Fruit fly (Drosophila melanogaster) whole organism, wandering third instar larva: ENCODE measurements around the gene Or92a.

Experiments
- Abd-B ChIP-seq: fragments of >200 bp; optimal IDR thresholded peaks from 2 replicates; lab custom pipeline; 2017; ENCODE audit warnings: missing biosample characterization, missing genetic modification characterization
- CG32264 ChIP-seq: fragments of 200-800 bp; sonication (Bioruptor generic); optimal IDR thresholded peaks from 2 replicates; lab custom pipeline; 2016; ENCODE audit warnings: missing biosample characterization, missing genetic modification characterization
- CG9705 ChIP-seq: fragments of 200-800 bp; sonication (Bioruptor generic); optimal IDR thresholded peaks from 2 replicates; lab custom pipeline; 2018; ENCODE audit warnings: missing biosample characterization, mild to moderate bottlenecking, missing genetic modification characterization
- CrebA ChIP-seq: fragments of 200-800 bp; sonication (Bioruptor generic); optimal IDR thresholded peaks from 2 replicates; lab custom pipeline; 2016; ENCODE audit warnings: missing biosample characterization, mild to moderate bottlenecking, missing genetic modification characterization, borderline replicate concordance
- Dfd ChIP-seq: fragments of >200 bp; optimal IDR thresholded peaks from 2 replicates; lab custom pipeline; 2017; ENCODE audit warnings: missing biosample characterization, missing genetic modification characterization
- Dif ChIP-seq: fragments of 200-275, 200-300 bp; sonication (Bioruptor generic); optimal IDR thresholded peaks from 2 replicates; lab custom pipeline; 2018; ENCODE audit warnings: missing biosample characterization, missing genetic modification characterization; ENCODE audit not compliant: partially characterized antibody
- GATAd ChIP-seq: sonication (Bioruptor generic); optimal IDR thresholded peaks from 2 replicates; lab custom pipeline; 2016; ENCODE audit warnings: missing biosample characterization, missing genetic modification characterization
- HLH106 ChIP-seq: fragments of 200-800 bp; optimal IDR thresholded peaks from 3 replicates; lab custom pipeline; 2019; ENCODE audit warnings: missing biosample characterization, mild to moderate bottlenecking, missing genetic modification characterization, moderate library complexity
- Hnf4 ChIP-seq: fragments of 200-800 bp; sonication (Bioruptor generic); optimal IDR thresholded peaks from 2 replicates; lab custom pipeline; 2016; ENCODE audit warnings: missing biosample characterization, mild to moderate bottlenecking, missing genetic modification characterization
- Hr78 ChIP-seq: fragments of >200 bp; optimal IDR thresholded peaks from 2 replicates; lab custom pipeline; 2017; ENCODE audit warnings: missing biosample characterization, missing genetic modification characterization
- Hr83 ChIP-seq: fragments of 200-300 bp; sonication (Bioruptor generic); optimal IDR thresholded peaks from 2 replicates; lab custom pipeline; 2016; ENCODE audit warnings: missing biosample characterization, mild to moderate bottlenecking, missing genetic modification characterization, moderate library complexity; ENCODE audit not compliant: poor library complexity, severe bottlenecking
- Jra ChIP-seq: sonication (Bioruptor generic); optimal IDR thresholded peaks from 2 replicates; lab custom pipeline; 2016; ENCODE audit warnings: missing biosample characterization, missing genetic modification characterization
- Mio ChIP-seq: sonication (Bioruptor generic); optimal IDR thresholded peaks from 2 replicates; lab custom pipeline; 2016; ENCODE audit warnings: missing biosample characterization, missing genetic modification characterization
- Myc ChIP-seq: fragments of >200 bp; optimal IDR thresholded peaks from 2 replicates; lab custom pipeline; 2017
- N ChIP-seq: fragments of >200 bp; optimal IDR thresholded peaks from 2 replicates; lab custom pipeline; 2018; ENCODE audit warnings: missing biosample characterization, missing external identifiers, missing genetic modification characterization
- OdsH ChIP-seq: fragments of 200-800 bp; sonication (Bioruptor generic); optimal IDR thresholded peaks from 2 replicates; lab custom pipeline; 2016; ENCODE audit warnings: missing biosample characterization, mild to moderate bottlenecking, missing genetic modification characterization
- Rel ChIP-seq, 2 experiments: fragments of 200-800 bp; sonication (Bioruptor generic) in 1 of 2; optimal IDR thresholded peaks; 2 replicates in 1 of 2; 3 replicates in 1 of 2; lab custom pipeline; 2016 to 2019; ENCODE audit warnings: mild to moderate bottlenecking in 2 of 2, missing biosample characterization in 2 of 2, missing genetic modification characterization in 2 of 2, moderate library complexity in 1 of 2
- Sp1 ChIP-seq: fragments of 200-800 bp; sonication (Bioruptor generic); optimal IDR thresholded peaks from 3 replicates; lab custom pipeline; 2019; ENCODE audit warnings: missing biosample characterization, mild to moderate bottlenecking, missing genetic modification characterization, moderate library complexity
- Vsx2 ChIP-seq: fragments of 200-300, 225-300 bp; sonication (Bioruptor generic); optimal IDR thresholded peaks from 2 replicates; lab custom pipeline; 2018; ENCODE audit warnings: missing biosample characterization, missing genetic modification characterization; ENCODE audit not compliant: partially characterized antibody
- br ChIP-seq: fragments of 200-800 bp; sonication (Bioruptor generic); optimal IDR thresholded peaks from 2 replicates; lab custom pipeline; 2016; ENCODE audit warnings: missing biosample characterization, missing genetic modification characterization
- brk ChIP-seq: fragments of 200-800 bp; sonication (Bioruptor generic); optimal IDR thresholded peaks from 2 replicates; lab custom pipeline; 2016; ENCODE audit warnings: missing biosample characterization, mild to moderate bottlenecking, missing genetic modification characterization
- dl ChIP-seq, 2 experiments: fragments of 175-275, 200-275 bp in 1 of 2; fragments of 200-275 bp in 1 of 2; sonication (Bioruptor generic); optimal IDR thresholded peaks; lab custom pipeline; 2018; ENCODE audit warnings: mild to moderate bottlenecking in 2 of 2, missing biosample characterization in 2 of 2, missing genetic modification characterization in 2 of 2, moderate library complexity in 2 of 2; ENCODE audit not compliant: partially characterized antibody in 2 of 2, insufficient read depth in 1 of 2
- dmrt93B ChIP-seq: fragments of 200-800 bp; sonication (Bioruptor generic); optimal IDR thresholded peaks from 2 replicates; lab custom pipeline; 2018; ENCODE audit warnings: missing biosample characterization, mild to moderate bottlenecking, missing genetic modification characterization
- dsf ChIP-seq: sonication (Bioruptor generic); optimal IDR thresholded peaks from 2 replicates; lab custom pipeline; 2016; ENCODE audit warnings: missing biosample characterization, missing genetic modification characterization, borderline replicate concordance
- ey ChIP-seq: fragments of 200-800 bp; sonication (Bioruptor generic); optimal IDR thresholded peaks from 2 replicates; lab custom pipeline; 2016; ENCODE audit warnings: missing biosample characterization, missing genetic modification characterization
- foxo ChIP-seq, 2 experiments: fragments of 200-800 bp; sonication (Bioruptor generic); optimal IDR thresholded peaks; 2 replicates in 1 of 2; 3 replicates in 1 of 2; lab custom pipeline; 2016 to 2017; ENCODE audit warnings: missing biosample characterization in 2 of 2, missing genetic modification characterization in 2 of 2
- fru ChIP-seq: fragments of 200-800 bp; sonication (Bioruptor generic); optimal IDR thresholded peaks from 3 replicates; lab custom pipeline; 2016; ENCODE audit warnings: missing biosample characterization, mild to moderate bottlenecking, missing genetic modification characterization
- h ChIP-seq: fragments of 200-800 bp; sonication (Bioruptor generic); optimal IDR thresholded peaks from 3 replicates; lab custom pipeline; 2016; ENCODE audit warnings: missing biosample characterization, mild to moderate bottlenecking, missing genetic modification characterization
- jim ChIP-seq: fragments of 175-275, 200-325 bp; sonication (Bioruptor generic); optimal IDR thresholded peaks from 2 replicates; lab custom pipeline; 2016; ENCODE audit warnings: missing biosample characterization, mild to moderate bottlenecking, missing genetic modification characterization
- lola ChIP-seq: fragments of >200 bp; optimal IDR thresholded peaks from 2 replicates; lab custom pipeline; 2017; ENCODE audit warnings: missing biosample characterization, missing genetic modification characterization
- pan ChIP-seq: fragments of >200 bp; optimal IDR thresholded peaks from 2 replicates; lab custom pipeline; 2017
- psq ChIP-seq: fragments of 200-800 bp; sonication (Bioruptor generic); optimal IDR thresholded peaks from 3 replicates; lab custom pipeline; 2017; ENCODE audit warnings: missing biosample characterization, mild to moderate bottlenecking, missing genetic modification characterization, moderate library complexity
- rgr ChIP-seq: fragments of 200-800 bp; sonication (Bioruptor generic); optimal IDR thresholded peaks from 3 replicates; lab custom pipeline; 2016; ENCODE audit warnings: missing biosample characterization, mild to moderate bottlenecking, missing genetic modification characterization
- sage ChIP-seq: fragments of 200-800 bp; sonication (Bioruptor generic); optimal IDR thresholded peaks from 2 replicates; lab custom pipeline; 2016; ENCODE audit warnings: missing biosample characterization, mild to moderate bottlenecking, missing genetic modification characterization
- sv ChIP-seq: fragments of 200-800 bp; sonication (Bioruptor generic); optimal IDR thresholded peaks from 3 replicates; lab custom pipeline; 2016; ENCODE audit warnings: missing biosample characterization, missing genetic modification characterization
- tai ChIP-seq: sonication (Bioruptor generic); optimal IDR thresholded peaks from 2 replicates; lab custom pipeline; 2016; ENCODE audit warnings: missing biosample characterization, missing genetic modification characterization
- usp ChIP-seq: fragments of >200 bp; optimal IDR thresholded peaks from 2 replicates; lab custom pipeline; 2017; ENCODE audit warnings: missing biosample characterization, missing genetic modification characterization
- woc ChIP-seq: sonication (Bioruptor generic); optimal IDR thresholded peaks from 2 replicates; lab custom pipeline; 2016; ENCODE audit warnings: missing biosample characterization, mild to moderate bottlenecking, missing genetic modification characterization

Gene Or92a

dm6 chr3R:20503646-20504045 is 942 bp upstream of the Or92a start, which contains the start of gene MtnB:
TSS of gene MtnB (minus strand) at chr3R:20503746.
- TF ChIP-seq ey (GFP tag; lab: Kevin White, UChicago), result no peak
- no peak for TF ChIP-seq Hr83 (GFP tag; lab: Kevin White, UChicago)
- no peak for TF ChIP-seq Sp1
- TF ChIP-seq Rel (GFP tag; optimal IDR thresholded peaks at IDR 0.05; lab: Kevin White, UChicago), result no peak
- no peak for TF ChIP-seq Rel (tag; optimal IDR thresholded peaks at IDR 0.05; lab: Kevin White, UChicago)
- no peak for TF ChIP-seq Hr78 (GFP tag; lab: Kevin White, UChicago)
- TF ChIP-seq jim (GFP tag; lab: Kevin White, UChicago), result no peak
- no peak for TF ChIP-seq Hnf4
- no peak for TF ChIP-seq woc
- TF ChIP-seq dmrt93B (GFP tag; lab: Kevin White, UChicago), result no peak
- TF ChIP-seq N (GFP tag; lab: Kevin White, UChicago), result no peak
- TF ChIP-seq Dif (GFP tag; lab: Kevin White, UChicago), result no peak
- no peak for TF ChIP-seq rgr (GFP tag; lab: Kevin White, UChicago)
- TF ChIP-seq GATAd (GFP tag; lab: Kevin White, UChicago), result no peak
- no peak for TF ChIP-seq Jra (GFP tag; lab: Kevin White, UChicago)
- TF ChIP-seq fru, result no peak
- no peak for TF ChIP-seq HLH106
- no peak for TF ChIP-seq CG32264
- no peak for TF ChIP-seq CG9705 (GFP tag; lab: Kevin White, UChicago)
- TF ChIP-seq, all 38 proteins: peak for 0

dm6 chr3R:20509377-20509776 is 4.8 kb downstream of the Or92a start:
- TF ChIP-seq sage (GFP tag; lab: Kevin White, UChicago) (no peak), usp (GFP tag; lab: Kevin White, UChicago) (no peak), brk (GFP tag; lab: Kevin White, UChicago) (no peak), Dif (GFP tag; lab: Kevin White, UChicago) (no peak)

- TF ChIP-seq dmrt93B (GFP tag; lab: Kevin White, UChicago) (no peak), fru (no peak), tai (GFP tag; lab: Kevin White, UChicago) (no peak), psq (GFP tag; lab: Kevin White, UChicago) (no peak), Sp1 (no peak), rgr (GFP tag; lab: Kevin White, UChicago) (no peak), Vsx2 (GFP tag; lab: Kevin White, UChicago) (no peak), Mio (GFP tag; lab: Kevin White, UChicago) (no peak), jim (GFP tag; lab: Kevin White, UChicago) (no peak), N (GFP tag; lab: Kevin White, UChicago) (no peak), CrebA (no peak), dsf (GFP tag; lab: Kevin White, UChicago) (no peak), Jra (GFP tag; lab: Kevin White, UChicago) (no peak), GATAd (GFP tag; lab: Kevin White, UChicago) (no peak), brk (GFP tag; lab: Kevin White, UChicago) (no peak), sage (GFP tag; lab: Kevin White, UChicago) (no peak), Abd-B (no peak), foxo (GFP tag; optimal IDR thresholded peaks at IDR 0.05; lab: Kevin White, UChicago) (no peak), pan (no peak)
Observed at dm6 chr3R:20512368-20512767, 7.8 kb downstream of the Or92a start, which contains the start of gene MFS9. TSS of gene MFS9 (minus strand) at chr3R:20512468.

- TF ChIP-seq Dfd (GFP tag; lab: Kevin White, UChicago), result no peak
- TF ChIP-seq Jra (GFP tag; lab: Kevin White, UChicago), result no peak
- no peak for TF ChIP-seq N (GFP tag; lab: Kevin White, UChicago)
- no peak for TF ChIP-seq tai (GFP tag; lab: Kevin White, UChicago)
- no peak for TF ChIP-seq dsf (GFP tag; lab: Kevin White, UChicago)
- no peak for TF ChIP-seq Myc (lab: Kevin White, UChicago)
- TF ChIP-seq usp (GFP tag; lab: Kevin White, UChicago), result no peak
- TF ChIP-seq GATAd (GFP tag; lab: Kevin White, UChicago), result no peak
- no peak for TF ChIP-seq foxo (GFP tag; optimal IDR thresholded peaks at IDR 0.05; lab: Kevin White, UChicago)
- peak; percentile 78 for TF ChIP-seq h
- TF ChIP-seq lola (GFP tag; lab: Kevin White, UChicago), result no peak
- no peak for TF ChIP-seq dmrt93B (GFP tag; lab: Kevin White, UChicago)
- no peak for TF ChIP-seq CrebA
- TF ChIP-seq CG32264, result no peak
- no peak for TF ChIP-seq psq (GFP tag; lab: Kevin White, UChicago)
- TF ChIP-seq dl (GFP tag; optimal IDR thresholded peaks at IDR 0.05; lab: Kevin White, UChicago; ENCODE audit: insufficient read depth in 1 of 2, partially characterized antibody in 2 of 2), result peak in 1 of 2 experiments; percentile 38
- no peak for TF ChIP-seq woc
- TF ChIP-seq OdsH (GFP tag; lab: Kevin White, UChicago), result no peak
- peak; percentile 41 for TF ChIP-seq fru
- TF ChIP-seq rgr (GFP tag; lab: Kevin White, UChicago), result no peak
- no peak for TF ChIP-seq Abd-B
- TF ChIP-seq brk (GFP tag; lab: Kevin White, UChicago), result no peak
- no peak for TF ChIP-seq br
- no peak for TF ChIP-seq Hr83 (GFP tag; lab: Kevin White, UChicago)
- no peak for TF ChIP-seq Mio (GFP tag; lab: Kevin White, UChicago)
- TF ChIP-seq sv (GFP tag; lab: Kevin White, UChicago), result no peak
- peak; percentile 6 for TF ChIP-seq Dif (GFP tag; lab: Kevin White, UChicago)
- no peak for TF ChIP-seq CG9705 (GFP tag; lab: Kevin White, UChicago)
- TF ChIP-seq pan, result no peak
- TF ChIP-seq Hnf4, result no peak
- peak; percentile 83 for TF ChIP-seq Vsx2 (GFP tag; lab: Kevin White, UChicago)
- TF ChIP-seq jim (GFP tag; lab: Kevin White, UChicago), result no peak
- TF ChIP-seq Rel (GFP tag; optimal IDR thresholded peaks at IDR 0.05; lab: Kevin White, UChicago), result no peak
- TF ChIP-seq Rel (tag; optimal IDR thresholded peaks at IDR 0.05; lab: Kevin White, UChicago), result peak; percentile 74
Observed at dm6 chr3R:20534575-20534974, 30.0 kb downstream of the Or92a start, which contains the start of the genes MtnE and MtnD. TSS of gene MtnE (minus strand) at chr3R:20534704. TSS of gene MtnD (plus strand) at chr3R:20534962.
